Worm (Caenorhabditis elegans): ENCODE measurements around the gene mog-3.

DNA sequence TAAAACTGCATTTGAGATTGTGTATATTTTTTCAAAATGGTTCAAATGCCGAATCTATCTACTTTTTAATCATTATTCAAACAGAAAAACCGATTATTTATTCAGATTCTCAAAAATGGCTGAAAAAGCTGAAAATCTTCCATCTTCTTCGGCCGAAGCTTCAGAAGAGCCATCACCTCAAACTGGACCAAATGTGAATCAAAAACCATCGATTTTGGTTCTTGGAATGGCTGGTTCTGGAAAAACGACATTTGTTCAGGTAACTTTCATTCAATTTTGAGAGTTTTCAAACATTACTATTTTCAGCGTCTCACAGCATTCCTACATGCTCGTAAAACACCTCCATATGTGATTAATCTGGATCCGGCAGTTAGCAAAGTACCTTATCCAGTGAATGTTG, 49.5 kb upstream of the mog-3 start, which contains the start of gene gop-2:
- TF ChIP-seq tbx-2 (tag; optimal IDR thresholded peaks at IDR 0.05) (no peak), eyg-1 (tag; optimal IDR thresholded peaks at IDR 0.05) (no peak), F13H6.1 (tag; optimal IDR thresholded peaks at IDR 0.05) (no peak), ceh-34 (tag; optimal IDR thresholded peaks at IDR 0.05) (no peak)
